Worm (Caenorhabditis elegans): ENCODE measurements around the gene K09F6.9.

DNA sequence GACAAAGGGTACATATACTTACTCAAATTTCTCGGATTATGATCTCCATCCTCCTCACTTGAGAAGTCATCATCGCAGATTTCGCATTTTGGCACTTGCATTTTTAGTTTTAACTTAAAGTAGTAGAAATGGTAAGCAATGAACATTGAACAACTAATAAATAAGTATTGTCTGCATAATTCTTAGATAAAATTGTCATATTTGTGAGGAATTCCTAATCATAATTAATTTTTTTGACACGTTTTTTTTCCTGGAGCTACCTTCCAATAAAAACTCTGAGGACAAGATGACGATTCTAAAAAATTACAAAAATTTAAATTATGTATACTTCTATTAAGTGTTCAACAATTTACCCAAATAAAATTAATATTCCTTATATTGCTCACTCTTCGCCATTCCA lies 30.2 kb upstream of the K09F6.9 start, which contains the start of the genes trim-21 and B0281.1:
- no peak for TF ChIP-seq skn-1 (tag; optimal IDR thresholded peaks at IDR 0.05)
- no peak for TF ChIP-seq nhr-77 (tag; optimal IDR thresholded peaks at IDR 0.05)
